Worm (Caenorhabditis elegans) whole organism, L4 larva: Measurements from ENCODE around the gene Y51H4A.937.
A peak's percentile ranks its signal among the peaks of the same experiment; 100 is the strongest.

Experiments
- F37D6.2 ChIP-seq: sonication (generic microtip); optimal IDR thresholded peaks from 2 replicates; lab custom pipeline; 2016; ENCODE audit warnings: mild to moderate bottlenecking, missing genetic modification characterization, missing compliant biosample characterization
- F44E2.7 ChIP-seq: fragments of 200-800 bp; sonication (Bioruptor generic); IDR thresholded peaks from 2 replicates; pipeline ENCODE4 v2.1.2; 2022; ENCODE audit warnings: missing genetic modification characterization, missing compliant biosample characterization
- R02D3.7 ChIP-seq: fragments of 150-350 bp; sonication (generic microtip); optimal IDR thresholded peaks from 3 replicates; lab custom pipeline; 2014; ENCODE audit warnings: missing biosample characterization, missing genetic modification characterization
- T26A8.4 ChIP-seq: fragments of 200-800 bp; sonication (Bioruptor generic); IDR thresholded peaks from 2 replicates; pipeline ENCODE4 v1.3.6; 2022; ENCODE audit warnings: missing genetic modification characterization, missing compliant biosample characterization
- Y48G9A.11 ChIP-seq: fragments of 200-800 bp; sonication (Bioruptor generic); IDR thresholded peaks from 2 replicates; pipeline ENCODE4 v1.3.6; 2022; ENCODE audit warnings: missing genetic modification reagents, missing genetic modification characterization, missing compliant biosample characterization
- Y5F2A.4 ChIP-seq: fragments of 200-800 bp; sonication (Bioruptor generic); optimal IDR thresholded peaks from 2 replicates; lab custom pipeline; 2018; ENCODE audit warnings: mild to moderate bottlenecking, missing genetic modification characterization, missing compliant biosample characterization
- ZK546.5 ChIP-seq, 2 experiments: sonication (generic microtip); optimal IDR thresholded peaks; 2 replicates each; lab custom pipeline; 2017; ENCODE audit warnings: missing biosample characterization in 2 of 2, missing genetic modification characterization in 2 of 2
- ama-1 ChIP-seq: fragments of 150-350 bp; optimal IDR thresholded peaks from 2 replicates; lab custom pipeline; 2014; ENCODE audit warnings: inconsistent platforms, mixed read lengths
- ceh-28 ChIP-seq: fragments of 150-350 bp; optimal IDR thresholded peaks from 2 replicates; lab custom pipeline; 2014; ENCODE audit warnings: missing biosample characterization, missing genetic modification reagents, missing genetic modification characterization
- ceh-44 ChIP-seq: fragments of 200-800 bp; sonication (Bioruptor generic); IDR thresholded peaks from 2 replicates; pipeline ENCODE4 v1.3.6; 2022; ENCODE audit warnings: missing genetic modification reagents, missing genetic modification characterization, missing compliant biosample characterization
- ceh-62 ChIP-seq: sonication (generic microtip); optimal IDR thresholded peaks from 2 replicates; lab custom pipeline; 2017; ENCODE audit warnings: missing biosample characterization, missing genetic modification characterization
- ces-1 ChIP-seq: fragments of 150-350 bp; sonication (generic microtip); optimal IDR thresholded peaks from 4 replicates; lab custom pipeline; 2014; ENCODE audit warnings: missing biosample characterization, missing genetic modification reagents, missing genetic modification characterization
- cey-2 ChIP-seq: sonication (generic microtip); optimal IDR thresholded peaks from 3 replicates; lab custom pipeline; 2017; ENCODE audit warnings: missing genetic modification characterization, mild to moderate bottlenecking, missing compliant biosample characterization, antibody characterized with exemption, borderline replicate concordance; ENCODE audit not compliant: insufficient read depth
- daf-12 ChIP-seq: fragments of 150-350 bp; optimal IDR thresholded peaks from 2 replicates; lab custom pipeline; 2014; ENCODE audit warnings: missing biosample characterization, missing genetic modification reagents, missing genetic modification characterization
- daf-16 ChIP-seq, 3 experiments: sonication (generic microtip); optimal IDR thresholded peaks; 2 replicates each; lab custom pipeline; 2016 to 2017; ENCODE audit warnings: missing genetic modification characterization in 3 of 3, missing genetic modification reagents in 3 of 3, mild to moderate bottlenecking in 2 of 3, missing compliant biosample characterization in 2 of 3, missing biosample characterization in 1 of 3, moderate library complexity in 1 of 3
- daf-19 ChIP-seq: fragments of 200-800 bp; sonication (Bioruptor generic); conservative IDR thresholded peaks from 2 replicates; pipeline ENCODE4 v1.3.6; 2022; ENCODE audit warnings: missing genetic modification characterization, missing compliant biosample characterization
- daf-8 ChIP-seq: fragments of 200-800 bp; sonication (Bioruptor generic); IDR thresholded peaks from 2 replicates; pipeline ENCODE4 v1.3.6; 2022; ENCODE audit warnings: missing genetic modification characterization, missing compliant biosample characterization
- dmd-8 ChIP-seq: fragments of 200-800 bp; sonication (Bioruptor generic); IDR thresholded peaks from 2 replicates; pipeline ENCODE4 v1.3.6; 2022; ENCODE audit warnings: missing genetic modification characterization, missing compliant biosample characterization
- duxl-1 ChIP-seq: sonication (generic microtip); optimal IDR thresholded peaks from 2 replicates; lab custom pipeline; 2016; ENCODE audit warnings: mild to moderate bottlenecking, missing genetic modification characterization, moderate library complexity, missing compliant biosample characterization; ENCODE audit not compliant: poor library complexity
- hif-1 ChIP-seq, 2 experiments: sonication (generic microtip); optimal IDR thresholded peaks; 2 replicates each; lab custom pipeline; 2016 to 2017; ENCODE audit warnings: missing compliant biosample characterization in 2 of 2, missing genetic modification characterization in 2 of 2, missing genetic modification reagents in 2 of 2, missing genotype in 2 of 2, mild to moderate bottlenecking in 1 of 2
- hlh-11 ChIP-seq: fragments of 200-800 bp; sonication (Bioruptor generic); optimal IDR thresholded peaks from 2 replicates; lab custom pipeline; 2018; ENCODE audit warnings: mild to moderate bottlenecking, missing genetic modification characterization, missing compliant biosample characterization
- hlh-30 ChIP-seq: sonication (generic microtip); optimal IDR thresholded peaks from 2 replicates; lab custom pipeline; 2017; ENCODE audit warnings: antibody characterized with exemption, mild to moderate bottlenecking, missing genetic modification characterization, missing compliant biosample characterization; ENCODE audit not compliant: insufficient read depth
- hmg-1.1 ChIP-seq: fragments of 200-800 bp; sonication (Bioruptor generic); IDR thresholded peaks from 2 replicates; pipeline ENCODE4 v1.3.6; 2022; ENCODE audit warnings: missing genetic modification reagents, missing genetic modification characterization, missing compliant biosample characterization
- lin-13 ChIP-seq: fragments of 150-350 bp; optimal IDR thresholded peaks from 2 replicates; lab custom pipeline; 2014; ENCODE audit warnings: missing biosample characterization, missing genetic modification reagents, missing genetic modification characterization
- lin-38 ChIP-seq: fragments of 200-800 bp; sonication (Bioruptor generic); IDR thresholded peaks from 2 replicates; pipeline ENCODE4 v1.3.6; 2022; ENCODE audit warnings: missing genetic modification reagents, missing genetic modification characterization, missing compliant biosample characterization
- lsy-2 ChIP-seq, 2 experiments: fragments of 150-350 bp in 1 of 2; sonication (generic microtip) in 1 of 2; optimal IDR thresholded peaks; 2 replicates each; lab custom pipeline; 2014 to 2017; ENCODE audit warnings: missing biosample characterization in 2 of 2, missing genetic modification characterization in 2 of 2
- madf-5 ChIP-seq, 2 experiments: fragments of 200-800 bp; sonication (Bioruptor generic); IDR thresholded peaks; 2 replicates each; pipeline ENCODE4 v1.3.6; 2022; ENCODE audit warnings: missing compliant biosample characterization in 2 of 2, missing genetic modification characterization in 2 of 2
- madf-9 ChIP-seq: fragments of 200-800 bp; sonication (Bioruptor generic); conservative IDR thresholded peaks from 2 replicates; pipeline ENCODE4 v1.3.6; 2022; ENCODE audit warnings: missing genetic modification reagents, missing genetic modification characterization, missing compliant biosample characterization
- mes-2 ChIP-seq: sonication (generic microtip); optimal IDR thresholded peaks from 2 replicates; lab custom pipeline; 2016; ENCODE audit warnings: missing genotype, mild to moderate bottlenecking, missing genetic modification characterization, missing compliant biosample characterization; ENCODE audit not compliant: poor library complexity, severe bottlenecking
- nhr-111 ChIP-seq: fragments of 200-800 bp; sonication (Bioruptor generic); optimal IDR thresholded peaks from 2 replicates; lab custom pipeline; 2018; ENCODE audit warnings: mild to moderate bottlenecking, missing genetic modification characterization, missing compliant biosample characterization
- nhr-42 ChIP-seq: fragments of 200-800 bp; sonication (Bioruptor generic); IDR thresholded peaks from 2 replicates; pipeline ENCODE4 v1.3.6; 2022; ENCODE audit warnings: missing genetic modification characterization, missing compliant biosample characterization
- nhr-48 ChIP-seq: sonication (generic microtip); optimal IDR thresholded peaks from 2 replicates; lab custom pipeline; 2016; ENCODE audit warnings: mild to moderate bottlenecking, missing genetic modification characterization, missing compliant biosample characterization
- nhr-77 ChIP-seq: fragments of 150-350 bp; optimal IDR thresholded peaks from 2 replicates; lab custom pipeline; 2014; ENCODE audit warnings: missing biosample characterization, missing genetic modification characterization
- pha-4 ChIP-seq, 2 experiments: fragments of 150-350 bp in 1 of 2; fragments of 200-800 bp in 1 of 2; sonication (Bioruptor generic) in 1 of 2; IDR thresholded peaks in 1 of 2; optimal IDR thresholded peaks in 1 of 2; 2 replicates each; pipeline versions ENCODE4 v1.3.6 to Lab custom; 2014 to 2022; ENCODE audit warnings: missing genetic modification characterization in 2 of 2, missing genetic modification reagents in 2 of 2, missing biosample characterization in 1 of 2, missing compliant biosample characterization in 1 of 2
- skn-1 ChIP-seq: fragments of 150-350 bp; optimal IDR thresholded peaks from 2 replicates; lab custom pipeline; 2014; ENCODE audit warnings: missing biosample characterization, missing genetic modification characterization
- snpc-1.2 ChIP-seq: fragments of 200-800 bp; sonication (Bioruptor generic); IDR thresholded peaks from 2 replicates; pipeline ENCODE4 v1.3.6; 2022; ENCODE audit warnings: missing genetic modification reagents, missing genetic modification characterization, missing compliant biosample characterization
- tag-97 ChIP-seq: fragments of 200-800 bp; sonication (Bioruptor generic); IDR thresholded peaks from 2 replicates; pipeline ENCODE4 v1.3.6; 2022; ENCODE audit warnings: missing genetic modification characterization, missing compliant biosample characterization
- unc-130 ChIP-seq: sonication (generic microtip); optimal IDR thresholded peaks from 2 replicates; lab custom pipeline; 2016; ENCODE audit warnings: missing genetic modification reagents, missing genetic modification characterization, missing compliant biosample characterization
- unc-62 ChIP-seq, 3 experiments: fragments of 150-350 bp in 1 of 3; sonication (generic microtip); optimal IDR thresholded peaks in 2 of 3; peaks in 1 of 3; 1 replicate in 1 of 3; 2 replicates in 2 of 3; lab custom pipeline; 2014 to 2017; ENCODE audit warnings: missing biosample characterization in 3 of 3, missing genetic modification characterization in 3 of 3, missing genetic modification reagents in 3 of 3, missing genotype in 1 of 3
- zag-1 ChIP-seq: fragments of 150-350 bp; optimal IDR thresholded peaks from 2 replicates; lab custom pipeline; 2014; ENCODE audit warnings: missing biosample characterization, missing genetic modification characterization
- ztf-11 ChIP-seq: fragments of 150-350 bp; optimal IDR thresholded peaks from 2 replicates; lab custom pipeline; 2014; ENCODE audit warnings: missing biosample characterization, missing genetic modification characterization

Gene Y51H4A.937

DNA sequence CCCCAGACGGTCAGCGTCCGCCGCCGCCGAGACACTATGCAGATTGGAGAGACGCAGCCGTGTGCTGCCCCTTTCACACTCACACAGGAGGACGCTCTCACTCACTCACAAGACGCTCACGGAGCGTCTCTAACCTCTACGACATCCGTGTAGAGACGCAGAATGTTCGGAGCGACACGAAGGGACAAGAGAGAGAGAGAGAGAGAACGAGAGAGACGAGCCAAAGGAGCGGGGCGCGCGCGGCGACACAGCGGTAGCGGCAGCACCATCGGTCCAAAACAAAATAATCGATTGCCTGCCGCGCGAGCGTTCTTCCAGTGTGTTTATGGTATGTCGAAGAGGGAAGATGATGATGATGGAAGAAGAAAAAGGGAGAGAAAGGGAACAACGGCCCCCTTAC, 36.1 kb upstream of the Y51H4A.937 start (continued):
- peak; percentile 47 to 92 for TF ChIP-seq hif-1 (tag; optimal IDR thresholded peaks at IDR 0.05; lab: Kevin White, UChicago)
- no peak for TF ChIP-seq Y48G9A.11 (GFP tag; lab: Robert Waterston, UW)
- TF ChIP-seq pha-4 (GFP tag; IDR thresholded peaks at IDR 0.05; lab: Robert Waterston, UW), result peak; percentile 78
- TF ChIP-seq pha-4 (tag; optimal IDR thresholded peaks at IDR 0.05; lab: Kevin White, UChicago), result no peak
- TF ChIP-seq nhr-42 (GFP tag; lab: Robert Waterston, UW), result 0 out of 2 replicates have a peak, but pooled peaks have one; percentile 14
- peak; percentile 4 for TF ChIP-seq unc-130 (GFP tag; lab: Kevin White, UChicago)
- TF ChIP-seq ZK546.5 (tag; optimal IDR thresholded peaks at IDR 0.05; lab: Kevin White, UChicago), result no peak
- peak; percentile 64 for TF ChIP-seq mes-2 (tag; lab: Kevin White, UChicago)
- TF ChIP-seq dmd-8 (GFP tag; lab: Robert Waterston, UW), result no peak
- no peak for TF ChIP-seq F44E2.7 (GFP tag; lab: Robert Waterston, UW)
- TF ChIP-seq daf-8 (GFP tag; lab: Robert Waterston, UW), result no peak
- no peak for TF ChIP-seq Y5F2A.4 (GFP tag; lab: Kevin White, UChicago)
- TF ChIP-seq F37D6.2 (tag; lab: Kevin White, UChicago), result peak; percentile 75
- TF ChIP-seq skn-1 (tag; lab: Kevin White, UChicago), result no peak
- TF ChIP-seq tag-97, result no peak
- peak; percentile 28; the same call in 1 of the 2 replicates for TF ChIP-seq ceh-44 (GFP tag; lab: Robert Waterston, UW)
- TF ChIP-seq nhr-111, result no peak
- TF ChIP-seq cey-2 (tag; lab: Kevin White, UChicago), result no peak
- TF ChIP-seq lin-13 (GFP tag; lab: Kevin White, UChicago), result peak; percentile 60
- peak; percentile 61 for TF ChIP-seq lin-38
- no peak for TF ChIP-seq R02D3.7 (tag; lab: Kevin White, UChicago)
- no peak for TF ChIP-seq daf-19 (GFP tag; lab: Robert Waterston, UW)
- no peak for TF ChIP-seq zag-1 (tag; lab: Kevin White, UChicago)
- TF ChIP-seq T26A8.4 (GFP tag; lab: Robert Waterston, UW), result 0 out of 2 replicates have a peak, but pooled peaks have one; percentile 61
- TF ChIP-seq ztf-11 (tag; lab: Kevin White, UChicago), result no peak
- TF ChIP-seq ama-1, result no peak
- TF ChIP-seq, all 104 proteins: peak for 55

- TF ChIP-seq daf-12 (no peak), unc-62 (GFP tag; optimal IDR thresholded peaks at IDR 0.05 in 1 of 2; lab: Kevin White, UChicago) (peak in 1 of 2 experiments; percentile 64), unc-62 (tag; optimal IDR thresholded peaks at IDR 0.05; lab: Kevin White, UChicago) (no peak)
- TF ChIP-seq, all 104 proteins: peak for 1
These were observed 35.5 kb upstream of the Y51H4A.937 start for ce11 chrIV:16492937-16493336.

DNA sequence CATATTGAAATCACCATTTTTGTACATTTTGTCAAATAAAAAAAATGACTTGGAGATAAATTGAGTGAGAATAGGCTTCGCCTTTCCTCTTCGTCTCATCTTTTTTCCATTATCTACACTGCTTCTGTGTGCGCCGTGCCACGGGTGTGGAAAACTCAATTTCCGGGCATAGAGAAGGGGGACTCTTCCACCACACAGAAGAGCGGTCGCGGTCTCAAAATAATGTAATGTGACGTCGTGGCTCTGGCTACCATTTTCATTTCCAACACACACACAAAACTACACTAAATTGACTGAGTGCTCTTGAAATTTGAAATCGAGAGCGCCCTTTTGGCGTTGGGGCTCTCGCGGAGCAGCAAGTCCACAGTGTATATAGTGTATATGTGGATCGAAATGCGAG, 34.5 kb upstream of the Y51H4A.937 start:
- peak; percentile 51 for TF ChIP-seq ces-1 (GFP tag; lab: Kevin White, UChicago)
- TF ChIP-seq lin-38, result no peak
- no peak for TF ChIP-seq madf-9
- no peak for TF ChIP-seq ceh-28 (tag; lab: Kevin White, UChicago)
- TF ChIP-seq snpc-1.2 (GFP tag; lab: Robert Waterston, UW), result no peak
- no peak for TF ChIP-seq nhr-48 (tag; lab: Kevin White, UChicago)
- TF ChIP-seq duxl-1, result no peak
- no peak for TF ChIP-seq madf-5 (GFP tag; IDR thresholded peaks at IDR 0.05; lab: Robert Waterston, UW)

- TF ChIP-seq lin-38 (no peak), hlh-11 (tag; lab: Kevin White, UChicago) (peak; percentile 20), ces-1 (GFP tag; lab: Kevin White, UChicago) (no peak), nhr-77 (tag; lab: Kevin White, UChicago) (no peak), snpc-1.2 (GFP tag; lab: Robert Waterston, UW) (0 out of 2 replicates have a peak, but pooled peaks have one; percentile 10), hmg-1.1 (GFP tag; lab: Robert Waterston, UW) (0 out of 2 replicates have a peak, but pooled peaks have one; percentile 17), lsy-2 (tag; optimal IDR thresholded peaks at IDR 0.05; lab: Kevin White, UChicago) (peak in 1 of 2 experiments; percentile 5), daf-16 (GFP tag; optimal IDR thresholded peaks at IDR 0.05; lab: Kevin White, UChicago) (no peak), daf-16 (tag; optimal IDR thresholded peaks at IDR 0.05; lab: Kevin White, UChicago) (no peak), hlh-30 (tag; lab: Kevin White, UChicago) (peak; percentile 42), ceh-62 (tag; lab: Kevin White, UChicago) (no peak)
These were observed 32.0 kb upstream of the Y51H4A.937 start for ce11 chrIV:16496491-16496890.
